Worm (Caenorhabditis elegans) whole organism, late embryonic: ENCODE data around the gene F45D3.1.

ENCODE experiments used
- K02D7.2 ChIP-seq: sonication (generic microtip); optimal IDR thresholded peaks from 2 replicates; lab custom pipeline; 2017; ENCODE audit warnings: mild to moderate bottlenecking, missing genetic modification characterization, missing compliant biosample characterization
- ama-1 ChIP-seq: fragments of 150-350 bp; optimal IDR thresholded peaks from 2 replicates; lab custom pipeline; 2014
- ceh-9 ChIP-seq: sonication (generic microtip); optimal IDR thresholded peaks from 2 replicates; lab custom pipeline; 2016; ENCODE audit warnings: mild to moderate bottlenecking, missing genetic modification characterization, inconsistent platforms, missing compliant biosample characterization
- eyg-1 ChIP-seq: sonication (generic microtip); optimal IDR thresholded peaks from 2 replicates; lab custom pipeline; 2016; ENCODE audit warnings: missing genotype, missing genetic modification characterization, missing compliant biosample characterization
- fkh-10 ChIP-seq: fragments of 150-350 bp; optimal IDR thresholded peaks from 2 replicates; lab custom pipeline; 2014; ENCODE audit warnings: missing biosample characterization, missing genetic modification reagents, missing genetic modification characterization
- hlh-30 ChIP-seq: sonication (generic microtip); optimal IDR thresholded peaks from 2 replicates; lab custom pipeline; 2017; ENCODE audit warnings: antibody characterized with exemption, missing genetic modification characterization, missing compliant biosample characterization; ENCODE audit not compliant: insufficient read depth
- lin-11 ChIP-seq: fragments of 200-800 bp; sonication (Bioruptor generic); optimal IDR thresholded peaks from 2 replicates; lab custom pipeline; 2018; ENCODE audit warnings: mild to moderate bottlenecking, missing genetic modification characterization, missing compliant biosample characterization
- nfya-1 ChIP-seq: sonication (generic microtip); optimal IDR thresholded peaks from 2 replicates; lab custom pipeline; 2017; ENCODE audit warnings: missing genetic modification characterization, mild to moderate bottlenecking, missing compliant biosample characterization, antibody characterized with exemption, moderate library complexity
- pag-3 ChIP-seq: sonication (generic microtip); optimal IDR thresholded peaks from 2 replicates; lab custom pipeline; 2016; ENCODE audit warnings: missing compliant biosample characterization, missing genetic modification characterization, borderline replicate concordance
- pha-2 ChIP-seq: sonication (generic microtip); optimal IDR thresholded peaks from 2 replicates; lab custom pipeline; 2017; ENCODE audit warnings: mild to moderate bottlenecking, missing genetic modification characterization, missing compliant biosample characterization
- pha-4 ChIP-seq: fragments of 150-350 bp; optimal IDR thresholded peaks from 2 replicates; lab custom pipeline; 2018; ENCODE audit warnings: missing biosample characterization, missing genetic modification reagents, missing genetic modification characterization
- sox-4 ChIP-seq: sonication (generic microtip); optimal IDR thresholded peaks from 2 replicates; lab custom pipeline; 2017; ENCODE audit warnings: mild to moderate bottlenecking, missing genetic modification characterization, inconsistent platforms, missing compliant biosample characterization
- unc-55 ChIP-seq: sonication (generic microtip); optimal IDR thresholded peaks from 2 replicates; lab custom pipeline; 2017; ENCODE audit warnings: missing biosample characterization, missing genetic modification reagents, missing genetic modification characterization
- unc-86 ChIP-seq: sonication (generic microtip); optimal IDR thresholded peaks from 2 replicates; lab custom pipeline; 2016; ENCODE audit warnings: missing genetic modification characterization, missing compliant biosample characterization

DNA sequence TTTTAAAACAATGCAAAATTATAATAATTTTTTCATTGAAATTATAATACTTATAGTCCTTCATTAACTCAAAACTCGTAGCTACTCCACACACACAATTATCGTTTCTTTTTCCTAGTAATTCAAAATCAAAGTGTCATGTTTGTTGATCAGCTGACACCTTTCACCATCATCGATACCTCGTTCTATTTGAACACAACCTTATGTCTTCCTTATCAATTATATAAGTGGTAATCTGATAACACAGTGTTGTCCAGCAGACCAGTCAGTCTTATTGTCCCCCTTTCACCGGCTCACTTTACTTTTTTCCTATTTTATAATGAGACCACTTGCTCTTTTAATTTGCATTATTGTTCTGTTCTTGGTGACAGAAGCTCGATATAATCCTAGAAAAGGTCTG, 14.1 kb upstream of the F45D3.1 start, which contains the start of the genes T28H10.2 and lgmn-1:
- TF ChIP-seq ama-1 (lab: Kevin White, UChicago) (no peak), pha-4 (tag; lab: Kevin White, UChicago) (no peak), unc-55 (no peak), lin-11 (tag; lab: Kevin White, UChicago) (no peak), hlh-30 (tag; lab: Kevin White, UChicago) (no peak), pha-2 (tag; lab: Kevin White, UChicago) (no peak), pag-3 (no peak), ceh-9 (no peak), sox-4 (tag; lab: Kevin White, UChicago) (no peak), nfya-1 (tag; lab: Kevin White, UChicago) (no peak), fkh-10 (GFP tag; lab: Kevin White, UChicago) (no peak), unc-86 (tag; lab: Kevin White, UChicago) (no peak), K02D7.2 (tag; lab: Kevin White, UChicago) (no peak), eyg-1 (tag; lab: Kevin White, UChicago) (no peak)
